Fruit fly (Drosophila melanogaster): ENCODE measurements around the gene Fer1HCH.

The Fer1HCH gene

DNA sequence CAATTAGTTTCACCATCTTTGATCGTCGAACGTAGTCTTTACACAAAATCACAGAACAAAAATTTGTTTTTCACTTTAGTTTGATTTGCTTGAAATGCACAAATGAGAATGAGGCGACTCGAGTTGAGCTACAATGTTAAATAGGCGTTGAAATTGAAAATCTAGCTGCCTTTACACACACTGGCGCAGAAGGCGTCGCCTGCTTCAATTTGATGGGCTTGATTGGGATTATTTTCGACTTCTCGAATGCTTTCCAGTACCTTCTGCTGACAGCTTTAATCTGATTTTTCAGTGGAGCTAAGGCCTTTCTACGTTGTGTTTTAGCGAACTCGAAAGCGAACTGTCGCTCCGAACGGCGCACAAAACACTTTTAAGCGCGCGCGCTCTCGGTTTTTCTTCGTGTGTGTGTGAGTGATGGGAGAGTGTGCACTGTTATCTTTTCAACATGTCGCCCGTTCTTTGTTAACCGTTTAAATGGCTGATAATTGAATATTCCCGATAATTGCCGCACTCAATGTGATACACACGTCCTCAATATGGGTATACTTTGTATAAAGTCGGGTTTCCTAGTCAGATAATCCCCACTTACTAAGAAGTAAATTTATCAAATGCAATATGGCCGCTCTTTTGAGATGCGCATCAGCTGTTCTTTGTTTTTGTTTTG lies at the start of gene Fer1HCH, which contains the start of gene Fer2LCH:
TSS of gene Fer1HCH (minus strand) at position 664 of the 664 bp plus-strand sequence.
TSS of gene Fer2LCH (plus strand) at position 290 of the 664 bp plus-strand sequence.
- peak; percentile 84 for TF ChIP-seq cg (GFP tag; optimal IDR thresholded peaks at IDR 0.05)
- TF ChIP-seq ci (GFP tag; IDR thresholded peaks at IDR 0.05), result peak; percentile 41; the same call in 1 of the 3 replicates
- TF ChIP-seq chif (GFP tag; optimal IDR thresholded peaks at IDR 0.05), result no peak
- peak in 1 of 3 experiments; percentile 70 for TF ChIP-seq lola (GFP tag; optimal IDR thresholded peaks at IDR 0.05)
- no peak for TF ChIP-seq CG4707 (GFP tag; optimal IDR thresholded peaks at IDR 0.05)
- TF ChIP-seq CG4854 (GFP tag; optimal IDR thresholded peaks at IDR 0.05), result no peak
- no peak; the same call in 2 of the 3 replicates for TF ChIP-seq Dbx (GFP tag; IDR thresholded peaks at IDR 0.05)
- no peak for TF ChIP-seq Ets97D (GFP tag; optimal IDR thresholded peaks at IDR 0.05)
- no peak for TF ChIP-seq pros (GFP tag; optimal IDR thresholded peaks at IDR 0.05)
- TF ChIP-seq Xrp1 (GFP tag; IDR thresholded peaks at IDR 0.05), result no peak
- TF ChIP-seq NFAT (GFP tag; IDR thresholded peaks at IDR 0.05), result peak; percentile 34; the same call in 1 of the 2 replicates
- TF ChIP-seq bbx (GFP tag; IDR thresholded peaks at IDR 0.05; ENCODE audit: partially characterized antibody), result 0 out of 2 replicates have a peak, but pooled peaks have one; percentile 45
- TF ChIP-seq Max (GFP tag; optimal IDR thresholded peaks at IDR 0.05), result no peak
- TF ChIP-seq CG1233 (GFP tag; optimal IDR thresholded peaks at IDR 0.05), result no peak
- TF ChIP-seq eve (GFP tag; optimal IDR thresholded peaks at IDR 0.05), result no peak
- no peak for TF ChIP-seq CG3281 (GFP tag; optimal IDR thresholded peaks at IDR 0.05)
- TF ChIP-seq slp2 (GFP tag; optimal IDR thresholded peaks at IDR 0.05), result no peak
- no peak for TF ChIP-seq sc (optimal IDR thresholded peaks at IDR 0.05)
- no peak for TF ChIP-seq sc (GFP tag; optimal IDR thresholded peaks at IDR 0.05)
- peak; percentile 9 for TF ChIP-seq sens (GFP tag)
- peak; percentile 28; the same call in 1 of the 2 replicates for TF ChIP-seq inv (GFP tag; IDR thresholded peaks at IDR 0.05; ENCODE audit: partially characterized antibody)
- TF ChIP-seq rib (GFP tag; IDR thresholded peaks at IDR 0.05), result peak; percentile 52; the same call in 1 of the 2 replicates
- TF ChIP-seq CG31388 (GFP tag; optimal IDR thresholded peaks at IDR 0.05), result no peak
- TF ChIP-seq twi (tag; optimal IDR thresholded peaks at IDR 0.05), result no peak
- TF ChIP-seq CG11696 (GFP tag; IDR thresholded peaks at IDR 0.05), result no peak
- no peak for TF ChIP-seq tap (tag; optimal IDR thresholded peaks at IDR 0.05)
- 0 out of 4 replicates have a peak, but pooled peaks have one; percentile 5 for TF ChIP-seq Dll (GFP tag; IDR thresholded peaks at IDR 0.05; ENCODE audit: partially characterized antibody)
- TF ChIP-seq Rfx (GFP tag; IDR thresholded peaks at IDR 0.05), result no peak; the same call in 1 of the 2 replicates
- TF ChIP-seq CG2120 (GFP tag; optimal IDR thresholded peaks at IDR 0.05), result no peak
- TF ChIP-seq Med (GFP tag), result peak; percentile 11
- no peak for TF ChIP-seq Vsx1 (GFP tag; optimal IDR thresholded peaks at IDR 0.05)
- TF ChIP-seq exex (tag; optimal IDR thresholded peaks at IDR 0.05), result peak; percentile 80
- TF ChIP-seq CG12769 (tag; optimal IDR thresholded peaks at IDR 0.05), result peak; percentile 10
- TF ChIP-seq Oaz (GFP tag; IDR thresholded peaks at IDR 0.05), result no peak
- peak; percentile 70 for TF ChIP-seq Jarid2 (GFP tag; optimal IDR thresholded peaks at IDR 0.05)
- 0 out of 2 replicates have a peak, but pooled peaks have one; percentile 24 for TF ChIP-seq aop (GFP tag; IDR thresholded peaks at IDR 0.05)
- no peak for TF ChIP-seq pan (optimal IDR thresholded peaks at IDR 0.05)
- TF ChIP-seq pan (GFP tag; optimal IDR thresholded peaks at IDR 0.05 in 1 of 2, IDR thresholded peaks at IDR 0.05 in 1 of 2), result no peak
- no peak for TF ChIP-seq CG30020 (tag; optimal IDR thresholded peaks at IDR 0.05)
- no peak for TF ChIP-seq CG18262 (tag; optimal IDR thresholded peaks at IDR 0.05)
- TF ChIP-seq zf30C (GFP tag; optimal IDR thresholded peaks at IDR 0.05), result no peak
- no peak for TF ChIP-seq tll (GFP tag; optimal IDR thresholded peaks at IDR 0.05)
- TF ChIP-seq HmgZ (tag; optimal IDR thresholded peaks at IDR 0.05), result peak; percentile 5
- no peak for TF ChIP-seq B-H1 (GFP tag; IDR thresholded peaks at IDR 0.05)
- TF ChIP-seq Hr3 (GFP tag; optimal IDR thresholded peaks at IDR 0.05), result no peak
- no peak for TF ChIP-seq Pdp1 (GFP tag; optimal IDR thresholded peaks at IDR 0.05)
- no peak for TF ChIP-seq kni (GFP tag; optimal IDR thresholded peaks at IDR 0.05)
- TF ChIP-seq CG42726 (GFP tag; IDR thresholded peaks at IDR 0.05; ENCODE audit: partially characterized antibody), result 0 out of 2 replicates have a peak, but pooled peaks have one; percentile 11
- TF ChIP-seq phol (tag; optimal IDR thresholded peaks at IDR 0.05), result peak; percentile 90
